Worm (Caenorhabditis elegans) whole organism, L4 larva: ENCODE results near the gene R11E3.1.

Experiments used
- D1046.2 ChIP-seq: fragments of 200-800 bp; sonication (Bioruptor generic); IDR thresholded peaks from 2 replicates; pipeline ENCODE4 v1.3.6; 2022; ENCODE audit warnings: missing genetic modification characterization, missing compliant biosample characterization
- F10B5.3 ChIP-seq: sonication (generic microtip); optimal IDR thresholded peaks from 2 replicates; lab custom pipeline; 2016; ENCODE audit warnings: mild to moderate bottlenecking, missing genetic modification characterization, missing compliant biosample characterization
- F26F4.8 ChIP-seq: fragments of 200-800 bp; sonication (Bioruptor generic); conservative IDR thresholded peaks from 2 replicates; pipeline ENCODE4 v1.3.6; 2022; ENCODE audit warnings: missing genetic modification characterization, missing compliant biosample characterization
- F44E2.7 ChIP-seq: fragments of 200-800 bp; sonication (Bioruptor generic); IDR thresholded peaks from 2 replicates; pipeline ENCODE4 v2.1.2; 2022; ENCODE audit warnings: missing genetic modification characterization, missing compliant biosample characterization
- F49E8.2 ChIP-seq: sonication (generic microtip); optimal IDR thresholded peaks from 2 replicates; lab custom pipeline; 2016; ENCODE audit warnings: missing compliant biosample characterization, mild to moderate bottlenecking, missing genetic modification characterization, borderline replicate concordance
- T26A8.4 ChIP-seq: fragments of 200-800 bp; sonication (Bioruptor generic); IDR thresholded peaks from 2 replicates; pipeline ENCODE4 v1.3.6; 2022; ENCODE audit warnings: missing genetic modification characterization, missing compliant biosample characterization
- Y48G9A.11 ChIP-seq: fragments of 200-800 bp; sonication (Bioruptor generic); IDR thresholded peaks from 2 replicates; pipeline ENCODE4 v1.3.6; 2022; ENCODE audit warnings: missing genetic modification reagents, missing genetic modification characterization, missing compliant biosample characterization
- Y75B8A.6 ChIP-seq: fragments of 200-800 bp; sonication (Bioruptor generic); IDR thresholded peaks from 2 replicates; pipeline ENCODE4 v1.3.6; 2022; ENCODE audit warnings: missing genetic modification reagents, missing genetic modification characterization, missing compliant biosample characterization
- ZK546.5 ChIP-seq, 2 experiments: sonication (generic microtip); optimal IDR thresholded peaks; 2 replicates each; lab custom pipeline; 2017; ENCODE audit warnings: missing biosample characterization in 2 of 2, missing genetic modification characterization in 2 of 2
- aly-2 ChIP-seq: sonication (generic microtip); optimal IDR thresholded peaks from 2 replicates; lab custom pipeline; 2018; ENCODE audit warnings: missing biosample characterization, missing genetic modification characterization
- ama-1 ChIP-seq: fragments of 150-350 bp; optimal IDR thresholded peaks from 2 replicates; lab custom pipeline; 2014; ENCODE audit warnings: inconsistent platforms, mixed read lengths
- attf-4 ChIP-seq: sonication (generic microtip); optimal IDR thresholded peaks from 3 replicates; lab custom pipeline; 2017; ENCODE audit warnings: missing biosample characterization, missing genetic modification characterization
- ceh-44 ChIP-seq: fragments of 200-800 bp; sonication (Bioruptor generic); IDR thresholded peaks from 2 replicates; pipeline ENCODE4 v1.3.6; 2022; ENCODE audit warnings: missing genetic modification reagents, missing genetic modification characterization, missing compliant biosample characterization
- ceh-62 ChIP-seq: sonication (generic microtip); optimal IDR thresholded peaks from 2 replicates; lab custom pipeline; 2017; ENCODE audit warnings: missing biosample characterization, missing genetic modification characterization
- ceh-82 ChIP-seq: sonication (generic microtip); optimal IDR thresholded peaks from 2 replicates; lab custom pipeline; 2017; ENCODE audit warnings: missing biosample characterization, missing genetic modification characterization
- cey-2 ChIP-seq: sonication (generic microtip); optimal IDR thresholded peaks from 3 replicates; lab custom pipeline; 2017; ENCODE audit warnings: missing genetic modification characterization, mild to moderate bottlenecking, missing compliant biosample characterization, antibody characterized with exemption, borderline replicate concordance; ENCODE audit not compliant: insufficient read depth
- daf-12 ChIP-seq: fragments of 150-350 bp; optimal IDR thresholded peaks from 2 replicates; lab custom pipeline; 2014; ENCODE audit warnings: missing biosample characterization, missing genetic modification reagents, missing genetic modification characterization
- dpl-1 ChIP-seq: fragments of 150-350 bp; optimal IDR thresholded peaks from 2 replicates; lab custom pipeline; 2014; ENCODE audit warnings: missing biosample characterization, missing genetic modification reagents, missing genetic modification characterization
- duxl-1 ChIP-seq: sonication (generic microtip); optimal IDR thresholded peaks from 2 replicates; lab custom pipeline; 2016; ENCODE audit warnings: mild to moderate bottlenecking, missing genetic modification characterization, moderate library complexity, missing compliant biosample characterization; ENCODE audit not compliant: poor library complexity
- dve-1 ChIP-seq: sonication (generic microtip); optimal IDR thresholded peaks from 2 replicates; lab custom pipeline; 2017; ENCODE audit warnings: antibody characterized with exemption, mild to moderate bottlenecking, missing genetic modification characterization, missing compliant biosample characterization; ENCODE audit not compliant: insufficient read depth
- hif-1 ChIP-seq, 2 experiments: sonication (generic microtip); optimal IDR thresholded peaks; 2 replicates each; lab custom pipeline; 2016 to 2017; ENCODE audit warnings: missing compliant biosample characterization in 2 of 2, missing genetic modification characterization in 2 of 2, missing genetic modification reagents in 2 of 2, missing genotype in 2 of 2, mild to moderate bottlenecking in 1 of 2
- hlh-11 ChIP-seq: fragments of 200-800 bp; sonication (Bioruptor generic); optimal IDR thresholded peaks from 2 replicates; lab custom pipeline; 2018; ENCODE audit warnings: mild to moderate bottlenecking, missing genetic modification characterization, missing compliant biosample characterization
- hlh-30 ChIP-seq: sonication (generic microtip); optimal IDR thresholded peaks from 2 replicates; lab custom pipeline; 2017; ENCODE audit warnings: antibody characterized with exemption, mild to moderate bottlenecking, missing genetic modification characterization, missing compliant biosample characterization; ENCODE audit not compliant: insufficient read depth
- lin-13 ChIP-seq: fragments of 150-350 bp; optimal IDR thresholded peaks from 2 replicates; lab custom pipeline; 2014; ENCODE audit warnings: missing biosample characterization, missing genetic modification reagents, missing genetic modification characterization
- lin-15B ChIP-seq: fragments of 150-350 bp; sonication (generic microtip); optimal IDR thresholded peaks from 3 replicates; lab custom pipeline; 2014; ENCODE audit warnings: missing biosample characterization, missing genetic modification characterization
- lin-29 ChIP-seq: fragments of 200-800 bp; sonication (Bioruptor generic); IDR thresholded peaks from 2 replicates; pipeline ENCODE4 v1.3.6; 2022; ENCODE audit warnings: missing genetic modification reagents, missing genetic modification characterization, missing compliant biosample characterization
- lin-38 ChIP-seq: fragments of 200-800 bp; sonication (Bioruptor generic); IDR thresholded peaks from 2 replicates; pipeline ENCODE4 v1.3.6; 2022; ENCODE audit warnings: missing genetic modification reagents, missing genetic modification characterization, missing compliant biosample characterization
- lin-39 ChIP-seq: fragments of 150-350 bp; optimal IDR thresholded peaks from 2 replicates; lab custom pipeline; 2014; ENCODE audit warnings: missing biosample characterization, missing genetic modification reagents, missing genetic modification characterization
- lsy-2 ChIP-seq, 2 experiments: fragments of 150-350 bp in 1 of 2; sonication (generic microtip) in 1 of 2; optimal IDR thresholded peaks; 2 replicates each; lab custom pipeline; 2014 to 2017; ENCODE audit warnings: missing biosample characterization in 2 of 2, missing genetic modification characterization in 2 of 2
- madf-9 ChIP-seq: fragments of 200-800 bp; sonication (Bioruptor generic); conservative IDR thresholded peaks from 2 replicates; pipeline ENCODE4 v1.3.6; 2022; ENCODE audit warnings: missing genetic modification reagents, missing genetic modification characterization, missing compliant biosample characterization
- mdl-1 ChIP-seq, 2 experiments: fragments of 150-350 bp in 1 of 2; sonication (generic microtip) in 1 of 2; optimal IDR thresholded peaks; 2 replicates each; lab custom pipeline; 2014 to 2017; ENCODE audit warnings: missing biosample characterization in 2 of 2, missing genetic modification characterization in 2 of 2
- mdt-29 ChIP-seq: fragments of 200-800 bp; sonication (Bioruptor generic); IDR thresholded peaks from 2 replicates; pipeline ENCODE4 v1.3.6; 2022; ENCODE audit warnings: missing genetic modification reagents, missing genetic modification characterization, missing compliant biosample characterization
- mep-1 ChIP-seq: fragments of 150-350 bp; sonication (generic microtip); optimal IDR thresholded peaks from 3 replicates; lab custom pipeline; 2014; ENCODE audit warnings: missing biosample characterization, missing genetic modification characterization
- mxl-3 ChIP-seq: fragments of 200-800 bp; sonication (Bioruptor generic); optimal IDR thresholded peaks from 2 replicates; lab custom pipeline; 2018; ENCODE audit warnings: mild to moderate bottlenecking, missing genetic modification characterization, missing compliant biosample characterization
- nhr-11 ChIP-seq: fragments of 150-350 bp; optimal IDR thresholded peaks from 2 replicates; lab custom pipeline; 2014; ENCODE audit warnings: missing biosample characterization, missing genetic modification characterization
- nhr-28 ChIP-seq: fragments of 150-350 bp; optimal IDR thresholded peaks from 2 replicates; lab custom pipeline; 2014; ENCODE audit warnings: missing biosample characterization, missing genetic modification characterization
- nhr-42 ChIP-seq: fragments of 200-800 bp; sonication (Bioruptor generic); IDR thresholded peaks from 2 replicates; pipeline ENCODE4 v1.3.6; 2022; ENCODE audit warnings: missing genetic modification characterization, missing compliant biosample characterization
- nhr-48 ChIP-seq: sonication (generic microtip); optimal IDR thresholded peaks from 2 replicates; lab custom pipeline; 2016; ENCODE audit warnings: mild to moderate bottlenecking, missing genetic modification characterization, missing compliant biosample characterization
- nhr-6 ChIP-seq: fragments of 150-350 bp; optimal IDR thresholded peaks from 2 replicates; lab custom pipeline; 2014; ENCODE audit warnings: missing biosample characterization, missing genetic modification characterization
- nhr-77 ChIP-seq: fragments of 150-350 bp; optimal IDR thresholded peaks from 2 replicates; lab custom pipeline; 2014; ENCODE audit warnings: missing biosample characterization, missing genetic modification characterization
- skn-1 ChIP-seq: fragments of 150-350 bp; optimal IDR thresholded peaks from 2 replicates; lab custom pipeline; 2014; ENCODE audit warnings: missing biosample characterization, missing genetic modification characterization
- snpc-1.2 ChIP-seq: fragments of 200-800 bp; sonication (Bioruptor generic); IDR thresholded peaks from 2 replicates; pipeline ENCODE4 v1.3.6; 2022; ENCODE audit warnings: missing genetic modification reagents, missing genetic modification characterization, missing compliant biosample characterization
- snpc-4 ChIP-seq: fragments of 150-350 bp; optimal IDR thresholded peaks from 2 replicates; lab custom pipeline; 2014; ENCODE audit warnings: missing biosample characterization, missing genetic modification characterization
- spr-1 ChIP-seq: sonication (generic microtip); optimal IDR thresholded peaks from 2 replicates; lab custom pipeline; 2016; ENCODE audit warnings: mild to moderate bottlenecking, missing genetic modification characterization, missing compliant biosample characterization
- tra-1 ChIP-seq: fragments of 200-800 bp; sonication (Bioruptor generic); IDR thresholded peaks from 2 replicates; pipeline ENCODE4 v1.3.6; 2022; ENCODE audit warnings: missing genetic modification reagents, missing genetic modification characterization, missing compliant biosample characterization
- unc-130 ChIP-seq: sonication (generic microtip); optimal IDR thresholded peaks from 2 replicates; lab custom pipeline; 2016; ENCODE audit warnings: missing genetic modification reagents, missing genetic modification characterization, missing compliant biosample characterization
- unc-62 ChIP-seq, 3 experiments: fragments of 150-350 bp in 1 of 3; sonication (generic microtip); optimal IDR thresholded peaks in 2 of 3; peaks in 1 of 3; 1 replicate in 1 of 3; 2 replicates in 2 of 3; lab custom pipeline; 2014 to 2017; ENCODE audit warnings: missing biosample characterization in 3 of 3, missing genetic modification characterization in 3 of 3, missing genetic modification reagents in 3 of 3, missing genotype in 1 of 3
- vab-7 ChIP-seq: fragments of 200-800 bp; sonication (Bioruptor generic); IDR thresholded peaks from 2 replicates; pipeline ENCODE4 v1.3.6; 2022; ENCODE audit warnings: missing genetic modification reagents, missing genetic modification characterization, missing compliant biosample characterization
- zag-1 ChIP-seq: fragments of 150-350 bp; optimal IDR thresholded peaks from 2 replicates; lab custom pipeline; 2014; ENCODE audit warnings: missing biosample characterization, missing genetic modification characterization
- zfp-2 ChIP-seq: sonication (generic microtip); optimal IDR thresholded peaks from 2 replicates; lab custom pipeline; 2016; ENCODE audit warnings: mild to moderate bottlenecking, missing genetic modification characterization, missing compliant biosample characterization
- zfp-3 ChIP-seq: fragments of 200-800 bp; sonication (Bioruptor generic); conservative IDR thresholded peaks from 2 replicates; pipeline ENCODE4 v1.3.6; 2022; ENCODE audit warnings: missing genetic modification reagents, missing genetic modification characterization, missing compliant biosample characterization
- ztf-7 ChIP-seq: fragments of 150-350 bp; optimal IDR thresholded peaks from 2 replicates; lab custom pipeline; 2014; ENCODE audit warnings: missing biosample characterization, missing genetic modification characterization

The R11E3.1 gene

ce11 chrIV:4795111-4795510 lies 5.6 kb downstream of the R11E3.1 start:
- TF ChIP-seq lin-29 (GFP tag; lab: Robert Waterston, UW): no peak
- TF ChIP-seq F49E8.2 (tag; lab: Kevin White, UChicago): no peak
- peak; percentile 29 for TF ChIP-seq nhr-48 (tag; lab: Kevin White, UChicago)
- TF ChIP-seq zfp-2 (tag; lab: Kevin White, UChicago): no peak
- TF ChIP-seq T26A8.4: no peak
- TF ChIP-seq unc-62 (GFP tag; optimal IDR thresholded peaks at IDR 0.05 in 1 of 2; lab: Kevin White, UChicago): no peak
- no peak for TF ChIP-seq unc-62 (tag; optimal IDR thresholded peaks at IDR 0.05; lab: Kevin White, UChicago)
- no peak for TF ChIP-seq nhr-77
- no peak for TF ChIP-seq F10B5.3 (tag; lab: Kevin White, UChicago)
- TF ChIP-seq unc-130 (GFP tag; lab: Kevin White, UChicago): no peak
- TF ChIP-seq ama-1 (lab: Kevin White, UChicago): no peak
- TF ChIP-seq duxl-1: no peak
- TF ChIP-seq hlh-11 (tag; lab: Kevin White, UChicago): peak; percentile 37
- no peak for TF ChIP-seq aly-2 (tag; lab: Kevin White, UChicago)
- TF ChIP-seq lin-13 (GFP tag; lab: Kevin White, UChicago): no peak
- TF ChIP-seq D1046.2: no peak
- no peak for TF ChIP-seq zag-1 (tag; lab: Kevin White, UChicago)
- TF ChIP-seq lin-39: no peak
- no peak for TF ChIP-seq vab-7 (GFP tag; lab: Robert Waterston, UW)
- TF ChIP-seq nhr-11 (tag; lab: Kevin White, UChicago): no peak
- TF ChIP-seq ZK546.5 (tag; optimal IDR thresholded peaks at IDR 0.05; lab: Kevin White, UChicago): no peak
- no peak for TF ChIP-seq hif-1 (tag; optimal IDR thresholded peaks at IDR 0.05; lab: Kevin White, UChicago)
- no peak for TF ChIP-seq Y75B8A.6 (GFP tag; lab: Robert Waterston, UW)
- peak; percentile 48 for TF ChIP-seq cey-2 (tag; lab: Kevin White, UChicago)
- TF ChIP-seq zfp-3 (GFP tag; lab: Robert Waterston, UW): no peak
- no peak for TF ChIP-seq ceh-44 (GFP tag; lab: Robert Waterston, UW)
- no peak for TF ChIP-seq hlh-30 (tag; lab: Kevin White, UChicago)
- no peak for TF ChIP-seq spr-1 (tag; lab: Kevin White, UChicago)
- TF ChIP-seq dve-1: no peak
- no peak for TF ChIP-seq skn-1
- peak; percentile 12 for TF ChIP-seq nhr-28
- no peak for TF ChIP-seq snpc-4 (tag; lab: Kevin White, UChicago)
- TF ChIP-seq mdt-29 (GFP tag; lab: Robert Waterston, UW): no peak
- TF ChIP-seq ceh-82: no peak
- TF ChIP-seq lsy-2 (tag; optimal IDR thresholded peaks at IDR 0.05; lab: Kevin White, UChicago): no peak
- TF ChIP-seq mxl-3: peak; percentile 8
- TF ChIP-seq mdl-1 (tag; optimal IDR thresholded peaks at IDR 0.05; lab: Kevin White, UChicago): no peak
- no peak for TF ChIP-seq attf-4 (tag; lab: Kevin White, UChicago)
- TF ChIP-seq daf-12 (tag; lab: Kevin White, UChicago): no peak
- no peak for TF ChIP-seq ceh-62 (tag; lab: Kevin White, UChicago)
- no peak for TF ChIP-seq dpl-1 (GFP tag; lab: Kevin White, UChicago)
- TF ChIP-seq nhr-6 (tag; lab: Kevin White, UChicago): no peak
- TF ChIP-seq mep-1 (tag; lab: Kevin White, UChicago): no peak
- TF ChIP-seq tra-1: 0 out of 2 replicates have a peak, but pooled peaks have one; percentile 44
- no peak for TF ChIP-seq F26F4.8 (GFP tag; lab: Robert Waterston, UW)
- TF ChIP-seq lin-38: no peak
- no peak for TF ChIP-seq lin-15B
- TF ChIP-seq F44E2.7 (GFP tag; lab: Robert Waterston, UW): no peak
- no peak for TF ChIP-seq madf-9 (GFP tag; lab: Robert Waterston, UW)
- TF ChIP-seq snpc-1.2 (GFP tag; lab: Robert Waterston, UW): no peak
- no peak for TF ChIP-seq ztf-7
- no peak for TF ChIP-seq Y48G9A.11
- no peak for TF ChIP-seq nhr-42 (GFP tag; lab: Robert Waterston, UW)
